Worm (Caenorhabditis elegans) whole organism, young adult: ENCODE measurements around the gene dhcr-7.

Experiments used
- F37B4.10 ChIP-seq: fragments of 200-800 bp; sonication (Bioruptor generic); IDR thresholded peaks from 2 replicates; pipeline ENCODE4 v1.3.6; 2022; ENCODE audit warnings: missing genetic modification characterization, missing compliant biosample characterization
- ceh-79 ChIP-seq: sonication (generic microtip); optimal IDR thresholded peaks from 2 replicates; lab custom pipeline; 2017; ENCODE audit warnings: mild to moderate bottlenecking, missing genetic modification characterization, missing compliant biosample characterization
- madf-10 ChIP-seq: sonication (generic microtip); optimal IDR thresholded peaks from 2 replicates; lab custom pipeline; 2016; ENCODE audit warnings: mild to moderate bottlenecking, missing genetic modification characterization, missing compliant biosample characterization
- mes-4 ChIP-seq: sonication (generic microtip); optimal IDR thresholded peaks from 2 replicates; lab custom pipeline; 2016; ENCODE audit warnings: missing genotype, missing genetic modification characterization, missing compliant biosample characterization
- rec-8 ChIP-seq, 2 experiments: sonication (generic microtip); optimal IDR thresholded peaks; 2 replicates each; lab custom pipeline; 2016; ENCODE audit warnings: mild to moderate bottlenecking in 2 of 2, missing genetic modification characterization in 2 of 2, missing genetic modification reagents in 2 of 2, missing genotype in 2 of 2, missing biosample characterization in 1 of 2, missing compliant biosample characterization in 1 of 2, moderate library complexity in 1 of 2

DNA sequence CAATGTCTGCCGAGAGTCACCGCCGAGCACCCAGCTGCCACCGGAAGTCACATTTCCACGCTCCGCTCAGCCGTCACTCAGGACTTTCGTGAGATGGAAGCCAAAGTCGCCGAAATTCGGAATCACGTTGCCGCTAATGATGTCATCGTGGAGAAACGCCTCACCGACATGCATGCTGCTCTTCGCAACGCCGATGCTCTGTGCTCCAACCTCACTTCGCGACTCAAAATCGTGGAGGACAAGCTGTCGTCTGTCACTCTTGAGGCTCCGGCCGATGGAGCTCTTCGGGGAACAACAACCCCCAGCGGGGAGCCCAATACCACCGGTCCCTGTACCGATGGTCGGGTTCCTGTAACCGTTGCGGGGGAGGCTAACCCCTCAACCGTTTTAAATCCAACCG, 21.4 kb upstream of the dhcr-7 start:
- TF ChIP-seq mes-4 (tag; lab: Kevin White, UChicago) (no peak), F37B4.10 (GFP tag; lab: Robert Waterston, UW) (no peak), madf-10 (tag; lab: Kevin White, UChicago) (no peak), rec-8 (tag; optimal IDR thresholded peaks at IDR 0.05; lab: Kevin White, UChicago) (no peak), ceh-79 (tag; lab: Kevin White, UChicago) (no peak)
